Fruit fly (Drosophila melanogaster) whole organism, embryonic: Measurements from ENCODE around the gene ghi.

Experiments
- Adf1 ChIP-seq: fragments of 200-800 bp; sonication (Bioruptor generic); IDR thresholded peaks from 2 replicates; pipeline ENCODE4 v1.3.6; 2022; ENCODE audit warnings: missing biosample characterization, missing genetic modification characterization
- CG10979 ChIP-seq: fragments of 200-800 bp; sonication (Bioruptor generic); optimal IDR thresholded peaks from 2 replicates; lab custom pipeline; 2018; ENCODE audit warnings: missing biosample characterization, mild to moderate bottlenecking, missing genetic modification characterization, moderate library complexity
- CG11093 ChIP-seq: fragments of 200-800 bp; sonication (Bioruptor generic); IDR thresholded peaks from 3 replicates; pipeline ENCODE4 v1.3.6; 2022; ENCODE audit warnings: missing biosample characterization, missing genetic modification characterization
- CG12236 ChIP-seq: fragments of 200-800 bp; sonication (Bioruptor generic); optimal IDR thresholded peaks from 2 replicates; lab custom pipeline; 2016; ENCODE audit warnings: missing biosample characterization, missing genetic modification characterization
- CG14050 ChIP-seq: fragments of 200-800 bp; sonication (Bioruptor generic); IDR thresholded peaks from 3 replicates; pipeline ENCODE4 v1.3.6; 2022; ENCODE audit warnings: missing biosample characterization, missing genetic modification characterization
- CG15269 ChIP-seq: fragments of 200-800 bp; sonication (Bioruptor generic); optimal IDR thresholded peaks from 2 replicates; lab custom pipeline; 2018; ENCODE audit warnings: missing biosample characterization, mild to moderate bottlenecking, missing genetic modification characterization, moderate library complexity
- CG17328 ChIP-seq: fragments of 200-800 bp; sonication (Bioruptor generic); IDR thresholded peaks from 2 replicates; pipeline ENCODE4 v1.3.6; 2022; ENCODE audit warnings: missing biosample characterization, missing genetic modification characterization
- CG2875 ChIP-seq: fragments of 200-800 bp; sonication (Bioruptor generic); optimal IDR thresholded peaks from 2 replicates; lab custom pipeline; 2017; ENCODE audit warnings: missing biosample characterization, mild to moderate bottlenecking, missing genetic modification characterization, missing genetic modification reagents
- CG30403 ChIP-seq: fragments of 200-800 bp; sonication (Bioruptor generic); optimal IDR thresholded peaks from 3 replicates; lab custom pipeline; 2016; ENCODE audit warnings: missing biosample characterization, missing genetic modification characterization
- CG3281 ChIP-seq: fragments of 200-800 bp; sonication (Bioruptor generic); optimal IDR thresholded peaks from 3 replicates; lab custom pipeline; 2017; ENCODE audit warnings: missing biosample characterization, mild to moderate bottlenecking, missing genetic modification characterization
- CG3838 ChIP-seq: fragments of 200-800 bp; sonication (Bioruptor generic); optimal IDR thresholded peaks from 3 replicates; lab custom pipeline; 2016; ENCODE audit warnings: missing biosample characterization, missing genetic modification characterization
- CG8924 ChIP-seq: fragments of 200-800 bp; optimal IDR thresholded peaks from 3 replicates; lab custom pipeline; 2019; ENCODE audit warnings: missing biosample characterization, mild to moderate bottlenecking, missing genetic modification characterization, moderate library complexity
- CG9727 ChIP-seq: fragments of 200-800 bp; sonication (Bioruptor generic); optimal IDR thresholded peaks from 3 replicates; lab custom pipeline; 2017; ENCODE audit warnings: missing biosample characterization, mild to moderate bottlenecking, missing genetic modification characterization
- CG9797 ChIP-seq: fragments of 200-800 bp; sonication (Bioruptor generic); optimal IDR thresholded peaks from 3 replicates; lab custom pipeline; 2018; ENCODE audit warnings: missing biosample characterization, mild to moderate bottlenecking, missing genetic modification characterization
- ERR ChIP-seq: fragments of 200-800 bp; sonication (Bioruptor generic); optimal IDR thresholded peaks from 2 replicates; lab custom pipeline; 2016; ENCODE audit warnings: missing biosample characterization, missing genetic modification characterization
- Fer2 ChIP-seq: fragments of 200-800 bp; sonication (Bioruptor generic); optimal IDR thresholded peaks from 2 replicates; lab custom pipeline; 2018; ENCODE audit warnings: missing biosample characterization, mild to moderate bottlenecking, missing genetic modification characterization, moderate library complexity
- Gug ChIP-seq: fragments of 200-800 bp; sonication (Bioruptor generic); IDR thresholded peaks from 4 replicates; pipeline ENCODE4 v1.3.6; 2022; ENCODE audit warnings: missing biosample characterization, missing genetic modification characterization
- HLH54F ChIP-seq: fragments of 200-800 bp; sonication (Bioruptor generic); optimal IDR thresholded peaks from 3 replicates; lab custom pipeline; 2016; ENCODE audit warnings: missing biosample characterization, missing genetic modification characterization
- HmgZ ChIP-seq: fragments of 200-800 bp; sonication (Bioruptor generic); optimal IDR thresholded peaks from 2 replicates; lab custom pipeline; 2018; ENCODE audit warnings: missing biosample characterization, mild to moderate bottlenecking, missing genetic modification characterization
- Hr51 ChIP-seq, 2 experiments: fragments of 200-800 bp; sonication (Bioruptor generic); optimal IDR thresholded peaks; 2 replicates in 1 of 2; 3 replicates in 1 of 2; lab custom pipeline; 2016 to 2018; ENCODE audit warnings: missing biosample characterization in 2 of 2, missing genetic modification characterization in 2 of 2, mild to moderate bottlenecking in 1 of 2, moderate library complexity in 1 of 2
- MESR4 ChIP-seq: fragments of 200-800 bp; sonication (Bioruptor generic); optimal IDR thresholded peaks from 2 replicates; lab custom pipeline; 2018; ENCODE audit warnings: missing biosample characterization, mild to moderate bottlenecking, missing genetic modification characterization, moderate library complexity
- Mad ChIP-seq: fragments of 200-800 bp; sonication (Bioruptor generic); optimal IDR thresholded peaks from 2 replicates; lab custom pipeline; 2016; ENCODE audit warnings: missing biosample characterization, missing genetic modification characterization
- Med ChIP-seq: fragments of 200-800 bp; sonication (Bioruptor generic); peaks from one replicate; lab custom pipeline; 2016; ENCODE audit warnings: missing biosample characterization, missing genetic modification characterization, mild to moderate bottlenecking, inconsistent platforms, moderate library complexity
- Pdp1 ChIP-seq, 2 experiments: fragments of 200-800 bp; sonication (Bioruptor generic); optimal IDR thresholded peaks; 3 replicates each; lab custom pipeline; 2016; ENCODE audit warnings: missing biosample characterization in 2 of 2, missing genetic modification characterization in 2 of 2, mild to moderate bottlenecking in 1 of 2, moderate library complexity in 1 of 2
- Sox100B ChIP-seq: fragments of 200-800 bp; sonication (Bioruptor generic); optimal IDR thresholded peaks from 3 replicates; lab custom pipeline; 2018; ENCODE audit warnings: missing biosample characterization, mild to moderate bottlenecking, missing genetic modification characterization
- Ssrp ChIP-seq: fragments of 200-800 bp; sonication (Bioruptor generic); optimal IDR thresholded peaks from 2 replicates; lab custom pipeline; 2018; ENCODE audit warnings: missing biosample characterization, mild to moderate bottlenecking, missing genetic modification characterization, moderate library complexity
- ap ChIP-seq: fragments of 200-800 bp; sonication (Bioruptor generic); IDR thresholded peaks from 2 replicates; pipeline ENCODE4 v1.3.6; 2022; ENCODE audit warnings: missing biosample characterization, missing genetic modification characterization
- ase ChIP-seq: fragments of 200-800 bp; sonication (Bioruptor generic); IDR thresholded peaks from 3 replicates; pipeline ENCODE4 v1.3.6; 2022; ENCODE audit warnings: missing biosample characterization, missing genetic modification characterization
- ci ChIP-seq: fragments of 200-800 bp; sonication (Bioruptor generic); IDR thresholded peaks from 3 replicates; pipeline ENCODE4 v1.3.6; 2022; ENCODE audit warnings: missing biosample characterization, missing genetic modification characterization
- gt ChIP-seq: fragments of 200-800 bp; sonication (Bioruptor generic); IDR thresholded peaks from 2 replicates; pipeline ENCODE4 v1.3.6; 2022; ENCODE audit warnings: missing biosample characterization, missing genetic modification characterization
- hth ChIP-seq: fragments of >200 bp; optimal IDR thresholded peaks from 2 replicates; lab custom pipeline; 2017; ENCODE audit warnings: inconsistent platforms
- kah ChIP-seq: fragments of 200-800 bp; sonication (Bioruptor generic); optimal IDR thresholded peaks from 2 replicates; lab custom pipeline; 2018; ENCODE audit warnings: missing biosample characterization, mild to moderate bottlenecking, missing genetic modification characterization
- klu ChIP-seq: fragments of 200-800 bp; sonication (Bioruptor generic); IDR thresholded peaks from 2 replicates; pipeline ENCODE4 v1.3.6; 2022; ENCODE audit warnings: missing biosample characterization, missing genetic modification characterization
- kni ChIP-seq: fragments of 200-800 bp; sonication (Bioruptor generic); optimal IDR thresholded peaks from 3 replicates; lab custom pipeline; 2017; ENCODE audit warnings: mild to moderate bottlenecking, missing biosample characterization, missing genetic modification reagents, missing genetic modification characterization
- lmd ChIP-seq: fragments of 200-800 bp; sonication (Bioruptor generic); IDR thresholded peaks from 2 replicates; pipeline ENCODE4 v1.3.6; 2022; ENCODE audit warnings: missing biosample characterization, missing genetic modification characterization
- otp ChIP-seq: fragments of 200-800 bp; sonication (Bioruptor generic); IDR thresholded peaks from 3 replicates; pipeline ENCODE4, ENCODE4 v1.3.6; 2022; ENCODE audit warnings: missing biosample characterization, missing genetic modification characterization
- p53 ChIP-seq: fragments of 200-800 bp; sonication (Bioruptor generic); optimal IDR thresholded peaks from 2 replicates; lab custom pipeline; 2016; ENCODE audit warnings: missing biosample characterization, missing genetic modification characterization
- pan ChIP-seq, 4 experiments: fragments of >200 bp in 3 of 4; fragments of 200-800 bp in 1 of 4; sonication (Bioruptor generic) in 1 of 4; optimal IDR thresholded peaks in 3 of 4; IDR thresholded peaks in 1 of 4; 2 replicates each; pipeline versions ENCODE4 v1.3.6 to Lab custom; 2017 to 2022; ENCODE audit warnings: missing biosample characterization in 2 of 4, missing genetic modification characterization in 2 of 4, mixed read lengths in 1 of 4
- psq ChIP-seq: fragments of 200-800 bp; sonication (Bioruptor generic); optimal IDR thresholded peaks from 2 replicates; lab custom pipeline; 2017; ENCODE audit warnings: missing biosample characterization, missing genetic modification characterization
- row ChIP-seq: fragments of 200-800 bp; sonication (Bioruptor generic); IDR thresholded peaks from 3 replicates; pipeline ENCODE4 v1.3.6; 2022; ENCODE audit warnings: missing biosample characterization, missing genetic modification characterization
- sisA ChIP-seq: fragments of 200-800 bp; sonication (Bioruptor generic); IDR thresholded peaks from 2 replicates; pipeline ENCODE4 v1.3.6; 2022; ENCODE audit warnings: missing biosample characterization, missing genetic modification characterization
- so ChIP-seq: fragments of 200-800 bp; sonication (Bioruptor generic); IDR thresholded peaks from 3 replicates; pipeline ENCODE4 v1.3.6; 2022; ENCODE audit warnings: missing biosample characterization, missing genetic modification characterization
- sob ChIP-seq: fragments of 200-800 bp; sonication (Bioruptor generic); IDR thresholded peaks from 2 replicates; pipeline ENCODE4 v1.3.6; 2022; ENCODE audit warnings: missing biosample characterization, missing genetic modification characterization
- sr ChIP-seq: fragments of 200-800 bp; sonication (Bioruptor generic); IDR thresholded peaks from 3 replicates; pipeline ENCODE4 v1.3.6; 2022; ENCODE audit warnings: missing biosample characterization, missing genetic modification characterization
- tgo ChIP-seq: fragments of 200-800 bp; sonication (Bioruptor generic); IDR thresholded peaks from 3 replicates; pipeline ENCODE4 v1.3.6; 2022; ENCODE audit warnings: missing biosample characterization, missing genetic modification characterization
- trem ChIP-seq: fragments of 200-800 bp; optimal IDR thresholded peaks from 3 replicates; lab custom pipeline; 2019; ENCODE audit warnings: missing biosample characterization, mild to moderate bottlenecking, missing genetic modification characterization, moderate library complexity

ghi gene

DNA sequence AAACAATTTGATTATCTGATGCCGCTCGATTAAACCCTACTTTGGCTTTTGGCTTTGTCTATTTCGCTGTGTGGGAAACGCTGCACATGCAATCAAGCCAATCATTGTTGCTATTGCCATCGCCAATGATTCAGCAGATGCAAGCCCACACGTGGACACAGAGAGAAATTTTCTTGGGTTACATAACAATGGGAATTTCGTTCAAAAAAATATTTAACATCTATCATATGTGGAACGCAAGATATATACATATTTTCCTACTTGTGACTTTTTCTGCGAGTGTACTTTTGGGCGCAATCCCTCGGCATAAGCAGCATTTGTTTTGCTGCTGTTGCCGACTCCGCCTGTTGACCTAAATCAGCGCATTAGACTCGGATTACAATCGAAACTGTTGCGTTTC lies 32.3 kb upstream of the ghi start (continued):
- no peak for TF ChIP-seq HLH54F
- no peak for TF ChIP-seq CG15269 (tag; lab: Kevin White, UChicago)
- TF ChIP-seq CG10979 (tag; lab: Kevin White, UChicago) = no peak
- no peak for TF ChIP-seq p53
- no peak for TF ChIP-seq Fer2 (tag; lab: Kevin White, UChicago)
- TF ChIP-seq hth (lab: Kevin White, UChicago) = no peak
- TF ChIP-seq Med (GFP tag; lab: Kevin White, UChicago) = peak; percentile 47
- no peak for TF ChIP-seq CG8924 (tag; lab: Kevin White, UChicago)
- 0 out of 2 replicates have a peak, but pooled peaks have one; percentile 28 for TF ChIP-seq klu
- TF ChIP-seq tgo = no peak; the same call in 2 of the 3 replicates
- no peak for TF ChIP-seq HmgZ
- no peak for TF ChIP-seq Gug (GFP tag; lab: Robert Waterston, UW)
- TF ChIP-seq so (GFP tag; lab: Robert Waterston, UW) = no peak
- TF ChIP-seq ap (GFP tag; lab: Robert Waterston, UW) = 0 out of 2 replicates have a peak, but pooled peaks have one; percentile 35
- no peak for TF ChIP-seq ERR (GFP tag; lab: Kevin White, UChicago)
- TF ChIP-seq CG14050 (GFP tag; lab: Robert Waterston, UW) = no peak
- no peak for TF ChIP-seq CG3838 (GFP tag; lab: Kevin White, UChicago)
- no peak for TF ChIP-seq CG9797 (GFP tag; lab: Kevin White, UChicago)
- TF ChIP-seq otp (GFP tag; lab: Robert Waterston, UW) = no peak; the same call in 2 of the 3 replicates
- TF ChIP-seq sisA (GFP tag; lab: Robert Waterston, UW) = peak; percentile 32; the same call in 1 of the 2 replicates
- TF ChIP-seq CG11093 (GFP tag; lab: Robert Waterston, UW) = no peak
- no peak for TF ChIP-seq sob
- TF ChIP-seq CG17328 = 0 out of 2 replicates have a peak, but pooled peaks have one; percentile 33
- TF ChIP-seq ci (GFP tag; lab: Robert Waterston, UW) = peak; percentile 65; the same call in 2 of the 3 replicates
- TF ChIP-seq MESR4 (GFP tag; lab: Kevin White, UChicago) = no peak
- TF ChIP-seq CG12236 = no peak
- TF ChIP-seq Pdp1 (GFP tag; optimal IDR thresholded peaks at IDR 0.05; lab: Kevin White, UChicago) = peak in 1 of 2 experiments; percentile 71
- TF ChIP-seq Ssrp (tag; lab: Kevin White, UChicago) = no peak
- TF ChIP-seq kah (GFP tag; lab: Kevin White, UChicago) = no peak
- TF ChIP-seq CG9727 (GFP tag; lab: Kevin White, UChicago) = no peak
- TF ChIP-seq Adf1 (GFP tag; lab: Robert Waterston, UW) = no peak
- no peak for TF ChIP-seq Hr51 (GFP tag; optimal IDR thresholded peaks at IDR 0.05; lab: Kevin White, UChicago)
- TF ChIP-seq row (GFP tag; lab: Robert Waterston, UW) = 0 out of 3 replicates have a peak, but pooled peaks have one; percentile 23
- TF ChIP-seq psq (GFP tag; lab: Kevin White, UChicago) = no peak
- TF ChIP-seq kni (GFP tag; lab: Kevin White, UChicago) = no peak
- TF ChIP-seq sr = 0 out of 3 replicates have a peak, but pooled peaks have one; percentile 25
- no peak for TF ChIP-seq gt (GFP tag; lab: Robert Waterston, UW)
- no peak for TF ChIP-seq trem (tag; lab: Kevin White, UChicago)
- TF ChIP-seq pan (optimal IDR thresholded peaks at IDR 0.05; lab: Kevin White, UChicago) = no peak
- peak in 1 of 2 experiments; percentile 64 for TF ChIP-seq pan (GFP tag; optimal IDR thresholded peaks at IDR 0.05 in 1 of 2, IDR thresholded peaks at IDR 0.05 in 1 of 2)
- TF ChIP-seq Sox100B (GFP tag; lab: Kevin White, UChicago) = no peak
- no peak for TF ChIP-seq CG2875 (GFP tag; lab: Kevin White, UChicago)
- TF ChIP-seq CG3281 (GFP tag; lab: Kevin White, UChicago) = no peak
- TF ChIP-seq ase (GFP tag; lab: Robert Waterston, UW) = 0 out of 3 replicates have a peak, but pooled peaks have one; percentile 10
- peak; percentile 11; the same call in 1 of the 2 replicates for TF ChIP-seq lmd (GFP tag; lab: Robert Waterston, UW)
- no peak for TF ChIP-seq CG30403 (GFP tag; lab: Kevin White, UChicago)
- no peak for TF ChIP-seq Mad (GFP tag; lab: Kevin White, UChicago)
- TF ChIP-seq, all 482 proteins: peak for 34
